Fruit fly (Drosophila melanogaster) Kc167 (cell line): ENCODE measurements around the gene fiz.

Source experiments
- Myc ChIP-seq: fragments of >200 bp; optimal IDR thresholded peaks from 2 replicates; lab custom pipeline; 2017; ENCODE audit warnings: missing external identifiers
- h ChIP-seq: fragments of >200 bp; optimal IDR thresholded peaks from 3 replicates; lab custom pipeline; 2018; ENCODE audit warnings: missing external identifiers
- insv ChIP-seq: fragments of >200 bp; optimal IDR thresholded peaks from 3 replicates; lab custom pipeline; 2018; ENCODE audit warnings: missing external identifiers
- psq ChIP-seq: fragments of >200 bp; optimal IDR thresholded peaks from 2 replicates; lab custom pipeline; 2017; ENCODE audit warnings: missing external identifiers
- ttk ChIP-seq: sonication (Bioruptor generic); optimal IDR thresholded peaks from 2 replicates; lab custom pipeline; 2017; ENCODE audit warnings: missing external identifiers

dm6 chrX:14862494-14862893 is 47.0 kb downstream of the fiz start:
- no peak for TF ChIP-seq h (lab: Kevin White, UChicago)
- no peak for TF ChIP-seq Myc
- TF ChIP-seq insv (lab: Kevin White, UChicago): no peak
- TF ChIP-seq ttk (lab: Kevin White, UChicago): no peak
- no peak for TF ChIP-seq psq (lab: Kevin White, UChicago)
